Fruit fly (Drosophila melanogaster): Measurements from ENCODE around the gene ATPsynCF6.
A peak's percentile ranks its signal among the peaks of the same experiment; 100 is the strongest.

- TF ChIP-seq psq (optimal IDR thresholded peaks at IDR 0.05) = no peak
- TF ChIP-seq Dll (optimal IDR thresholded peaks at IDR 0.05) = peak; percentile 31
- no peak for TF ChIP-seq EcR (GFP tag; optimal IDR thresholded peaks at IDR 0.05)
- no peak for TF ChIP-seq pan (optimal IDR thresholded peaks at IDR 0.05)
- no peak for TF ChIP-seq usp (GFP tag; optimal IDR thresholded peaks at IDR 0.05)
Measured at dm6 chr3R:23346007-23346681, 9.7 kb downstream of the ATPsynCF6 start, which contains the start of gene pnt.

All from whole organism.